Worm (Caenorhabditis elegans) whole organism, L3 larva: ENCODE measurements around the gene ZK688.1.
A peak's percentile ranks its signal among the peaks of the same experiment; 100 is the strongest.

Source experiments
- R02D3.7 ChIP-seq: fragments of 150-350 bp; optimal IDR thresholded peaks from 2 replicates; lab custom pipeline; 2014; ENCODE audit warnings: missing biosample characterization, missing genetic modification characterization
- ZK546.5 ChIP-seq: sonication (generic microtip); optimal IDR thresholded peaks from 2 replicates; lab custom pipeline; 2017; ENCODE audit warnings: missing biosample characterization, missing genetic modification characterization
- aly-2 ChIP-seq: fragments of 150-350 bp; optimal IDR thresholded peaks from 2 replicates; lab custom pipeline; 2014; ENCODE audit warnings: missing biosample characterization, missing genetic modification characterization
- ama-1 ChIP-seq: fragments of 150-350 bp; optimal IDR thresholded peaks from 2 replicates; lab custom pipeline; 2018
- ceh-16 ChIP-seq: sonication (generic microtip); optimal IDR thresholded peaks from 2 replicates; lab custom pipeline; 2017; ENCODE audit warnings: missing biosample characterization, missing genetic modification characterization
- ceh-28 ChIP-seq: fragments of 150-350 bp; optimal IDR thresholded peaks from 2 replicates; lab custom pipeline; 2014; ENCODE audit warnings: missing biosample characterization, missing genetic modification reagents, missing genetic modification characterization
- ceh-82 ChIP-seq: fragments of 150-350 bp; optimal IDR thresholded peaks from 2 replicates; lab custom pipeline; 2014; ENCODE audit warnings: missing biosample characterization, missing genetic modification characterization
- ceh-9 ChIP-seq: sonication (generic microtip); optimal IDR thresholded peaks from 2 replicates; lab custom pipeline; 2018; ENCODE audit warnings: missing biosample characterization, missing genetic modification characterization
- daf-12 ChIP-seq: fragments of 150-350 bp; optimal IDR thresholded peaks from 2 replicates; lab custom pipeline; 2014; ENCODE audit warnings: missing biosample characterization, missing genetic modification reagents, missing genetic modification characterization
- egl-27 ChIP-seq: sonication (generic microtip); optimal IDR thresholded peaks from 4 replicates; lab custom pipeline; 2017; ENCODE audit warnings: missing biosample characterization, missing genetic modification reagents, missing genetic modification characterization
- egl-5 ChIP-seq: fragments of 150-350 bp; optimal IDR thresholded peaks from 2 replicates; lab custom pipeline; 2017; ENCODE audit warnings: missing biosample characterization, missing genetic modification reagents, missing genetic modification characterization, inconsistent platforms
- elt-1 ChIP-seq: fragments of 150-350 bp; optimal IDR thresholded peaks from 2 replicates; lab custom pipeline; 2014; ENCODE audit warnings: missing biosample characterization, missing genetic modification characterization
- elt-2 ChIP-seq: sonication (generic microtip); optimal IDR thresholded peaks from 2 replicates; lab custom pipeline; 2016; ENCODE audit warnings: missing genetic modification reagents, mild to moderate bottlenecking, missing genetic modification characterization, missing compliant biosample characterization
- elt-3 ChIP-seq, 3 experiments: fragments of 150-350 bp in 1 of 3; sonication (generic microtip) in 2 of 3; optimal IDR thresholded peaks; 2 replicates in 2 of 3; 4 replicates in 1 of 3; lab custom pipeline; 2014 to 2017; ENCODE audit warnings: missing biosample characterization in 3 of 3, missing genetic modification characterization in 3 of 3
- eor-1 ChIP-seq, 2 experiments: fragments of 150-350 bp; optimal IDR thresholded peaks; 2 replicates each; lab custom pipeline; 2014 to 2018; ENCODE audit warnings: missing biosample characterization in 2 of 2, missing genetic modification characterization in 2 of 2
- fkh-10 ChIP-seq: sonication (generic microtip); optimal IDR thresholded peaks from 2 replicates; lab custom pipeline; 2017; ENCODE audit warnings: missing biosample characterization, missing genetic modification reagents, missing genetic modification characterization
- fkh-2 ChIP-seq: fragments of 150-350 bp; optimal IDR thresholded peaks from 2 replicates; lab custom pipeline; 2014; ENCODE audit warnings: missing biosample characterization, missing genetic modification reagents, missing genetic modification characterization
- fos-1 ChIP-seq: fragments of 150-350 bp; optimal IDR thresholded peaks from 2 replicates; lab custom pipeline; 2014; ENCODE audit warnings: missing biosample characterization, missing genetic modification characterization
- hmg-11 ChIP-seq: sonication (generic microtip); optimal IDR thresholded peaks from 2 replicates; lab custom pipeline; 2016; ENCODE audit warnings: missing genetic modification characterization, missing compliant biosample characterization
- jun-1 ChIP-seq: fragments of 150-350 bp; optimal IDR thresholded peaks from 2 replicates; lab custom pipeline; 2014; ENCODE audit warnings: missing biosample characterization, missing genetic modification reagents, missing genetic modification characterization
- lin-15B ChIP-seq: fragments of 150-350 bp; optimal IDR thresholded peaks from 2 replicates; lab custom pipeline; 2014; ENCODE audit warnings: missing biosample characterization, missing genetic modification characterization
- lin-39 ChIP-seq: fragments of 150-350 bp; optimal IDR thresholded peaks from 2 replicates; lab custom pipeline; 2018; ENCODE audit warnings: missing biosample characterization, missing genetic modification reagents, missing genetic modification characterization
- lsy-12 ChIP-seq: sonication (generic microtip); optimal IDR thresholded peaks from 2 replicates; lab custom pipeline; 2016; ENCODE audit warnings: mild to moderate bottlenecking, missing genetic modification characterization, missing compliant biosample characterization
- mdl-1 ChIP-seq: fragments of 150-350 bp; optimal IDR thresholded peaks from 2 replicates; lab custom pipeline; 2014; ENCODE audit warnings: missing biosample characterization, missing genetic modification characterization
- mml-1 ChIP-seq: fragments of 150-350 bp; sonication (generic microtip); optimal IDR thresholded peaks from 3 replicates; lab custom pipeline; 2014; ENCODE audit warnings: missing biosample characterization, missing genetic modification characterization
- nfya-1 ChIP-seq: sonication (generic microtip); optimal IDR thresholded peaks from 2 replicates; lab custom pipeline; 2017; ENCODE audit warnings: missing genetic modification characterization, mild to moderate bottlenecking, missing compliant biosample characterization, antibody characterized with exemption, moderate library complexity; ENCODE audit not compliant: insufficient read depth
- nhr-11 ChIP-seq: fragments of 150-350 bp; optimal IDR thresholded peaks from 2 replicates; lab custom pipeline; 2014; ENCODE audit warnings: missing biosample characterization, missing genetic modification characterization
- nhr-12 ChIP-seq: fragments of 150-350 bp; optimal IDR thresholded peaks from 2 replicates; lab custom pipeline; 2014; ENCODE audit warnings: missing biosample characterization, missing genetic modification characterization
- nhr-23 ChIP-seq: fragments of 150-350 bp; optimal IDR thresholded peaks from 2 replicates; lab custom pipeline; 2014; ENCODE audit warnings: missing biosample characterization, missing genetic modification reagents, missing genetic modification characterization
- nhr-237 ChIP-seq: fragments of 150-350 bp; optimal IDR thresholded peaks from 2 replicates; lab custom pipeline; 2014; ENCODE audit warnings: missing biosample characterization, missing genetic modification characterization
- nhr-25 ChIP-seq: sonication (generic microtip); optimal IDR thresholded peaks from 2 replicates; lab custom pipeline; 2017; ENCODE audit warnings: missing biosample characterization, missing genetic modification characterization
- nhr-28 ChIP-seq: fragments of 150-350 bp; optimal IDR thresholded peaks from 2 replicates; lab custom pipeline; 2014; ENCODE audit warnings: missing biosample characterization, missing genetic modification characterization
- nhr-43 ChIP-seq: sonication (generic microtip); optimal IDR thresholded peaks from 2 replicates; lab custom pipeline; 2016; ENCODE audit warnings: mild to moderate bottlenecking, missing genetic modification characterization, missing compliant biosample characterization; ENCODE audit not compliant: poor library complexity, severe bottlenecking
- nhr-67 ChIP-seq: fragments of 150-350 bp; optimal IDR thresholded peaks from 2 replicates; lab custom pipeline; 2014; ENCODE audit warnings: missing biosample characterization, missing genetic modification characterization
- nhr-76 ChIP-seq: fragments of 150-350 bp; sonication (generic microtip); optimal IDR thresholded peaks from 5 replicates; lab custom pipeline; 2014; ENCODE audit warnings: missing biosample characterization, missing genetic modification characterization
- nhr-77 ChIP-seq: fragments of 150-350 bp; optimal IDR thresholded peaks from 2 replicates; lab custom pipeline; 2014; ENCODE audit warnings: missing biosample characterization, missing genetic modification characterization
- pha-4 ChIP-seq: fragments of 150-350 bp; optimal IDR thresholded peaks from 2 replicates; lab custom pipeline; 2014; ENCODE audit warnings: missing biosample characterization, missing genetic modification reagents, missing genetic modification characterization
- pqm-1 ChIP-seq: fragments of 150-350 bp; optimal IDR thresholded peaks from 2 replicates; lab custom pipeline; 2017; ENCODE audit warnings: missing biosample characterization, missing genetic modification characterization, inconsistent platforms
- sea-2 ChIP-seq: fragments of 150-350 bp; sonication (generic microtip); optimal IDR thresholded peaks from 4 replicates; lab custom pipeline; 2014; ENCODE audit warnings: missing biosample characterization, missing genetic modification reagents, missing genetic modification characterization
- skn-1 ChIP-seq: fragments of 150-350 bp; optimal IDR thresholded peaks from 2 replicates; lab custom pipeline; 2014; ENCODE audit warnings: missing biosample characterization, missing genetic modification characterization
- snpc-4 ChIP-seq: fragments of 150-350 bp; optimal IDR thresholded peaks from 2 replicates; lab custom pipeline; 2014; ENCODE audit warnings: missing biosample characterization, missing genetic modification characterization
- tbx-2 ChIP-seq: sonication (generic microtip); optimal IDR thresholded peaks from 2 replicates; lab custom pipeline; 2016; ENCODE audit warnings: mild to moderate bottlenecking, missing genetic modification characterization, missing compliant biosample characterization
- unc-39 ChIP-seq: sonication (generic microtip); optimal IDR thresholded peaks from 4 replicates; lab custom pipeline; 2017; ENCODE audit warnings: missing biosample characterization, missing genetic modification characterization
- unc-62 ChIP-seq: fragments of 150-350 bp; sonication (generic microtip); optimal IDR thresholded peaks from 4 replicates; lab custom pipeline; 2014; ENCODE audit warnings: missing biosample characterization, missing genetic modification reagents, missing genetic modification characterization
- zag-1 ChIP-seq: fragments of 150-350 bp; optimal IDR thresholded peaks from 2 replicates; lab custom pipeline; 2014; ENCODE audit warnings: missing biosample characterization, missing genetic modification characterization
- ztf-11 ChIP-seq: fragments of 150-350 bp; optimal IDR thresholded peaks from 2 replicates; lab custom pipeline; 2014; ENCODE audit warnings: missing biosample characterization, missing genetic modification characterization
- ztf-4 ChIP-seq: fragments of 150-350 bp; optimal IDR thresholded peaks from 2 replicates; lab custom pipeline; 2014; ENCODE audit warnings: missing biosample characterization, missing genetic modification characterization

Gene ZK688.1

ce11 chrIII:7889036-7889435, 20.3 kb upstream of the ZK688.1 start:
- TF ChIP-seq ceh-82 (tag; lab: Kevin White, UChicago), result no peak
- no peak for TF ChIP-seq nhr-237 (tag; lab: Kevin White, UChicago)
- TF ChIP-seq R02D3.7 (tag; lab: Kevin White, UChicago), result no peak

- TF ChIP-seq R02D3.7 (tag; lab: Kevin White, UChicago) (peak; percentile 34), ama-1 (peak; percentile 56), fkh-2 (tag; lab: Kevin White, UChicago) (no peak), nfya-1 (tag; lab: Kevin White, UChicago) (peak; percentile 88), mdl-1 (tag; lab: Kevin White, UChicago) (peak; percentile 51), sea-2 (GFP tag; lab: Kevin White, UChicago) (no peak), pqm-1 (tag; lab: Kevin White, UChicago) (peak; percentile 12), ztf-11 (no peak), skn-1 (tag; lab: Kevin White, UChicago) (no peak), nhr-28 (tag; lab: Kevin White, UChicago) (no peak), nhr-25 (tag; lab: Kevin White, UChicago) (peak; percentile 91), ceh-16 (tag; lab: Kevin White, UChicago) (no peak), fos-1 (tag; lab: Kevin White, UChicago) (no peak), lin-15B (tag; lab: Kevin White, UChicago) (peak; percentile 69), eor-1 (tag; optimal IDR thresholded peaks at IDR 0.05; lab: Kevin White, UChicago) (no peak), nhr-76 (tag; lab: Kevin White, UChicago) (peak; percentile 38), ceh-9 (tag; lab: Kevin White, UChicago) (no peak), egl-27 (tag; lab: Kevin White, UChicago) (peak; percentile 19), fkh-10 (GFP tag; lab: Kevin White, UChicago) (no peak), nhr-77 (tag; lab: Kevin White, UChicago) (no peak), jun-1 (peak; percentile 50), snpc-4 (tag; lab: Kevin White, UChicago) (peak; percentile 47), elt-3 (tag; optimal IDR thresholded peaks at IDR 0.05; lab: Kevin White, UChicago) (no peak), nhr-23 (tag; lab: Kevin White, UChicago) (peak; percentile 66), nhr-12 (tag; lab: Kevin White, UChicago) (no peak), nhr-67 (tag; lab: Kevin White, UChicago) (no peak), unc-62 (GFP tag; lab: Kevin White, UChicago) (no peak), nhr-43 (tag; lab: Kevin White, UChicago) (peak; percentile 75), nhr-237 (tag; lab: Kevin White, UChicago) (no peak), pha-4 (peak; percentile 80), tbx-2 (tag; lab: Kevin White, UChicago) (no peak), elt-2 (tag; lab: Kevin White, UChicago) (peak; percentile 59), unc-39 (no peak), lsy-12 (tag; lab: Kevin White, UChicago) (peak; percentile 68), ceh-82 (tag; lab: Kevin White, UChicago) (peak; percentile 25), ZK546.5 (no peak), lin-39 (peak; percentile 86), aly-2 (tag; lab: Kevin White, UChicago) (no peak), mml-1 (tag; lab: Kevin White, UChicago) (no peak), ceh-28 (tag; lab: Kevin White, UChicago) (peak; percentile 66), ztf-4 (tag; lab: Kevin White, UChicago) (no peak), zag-1 (no peak), nhr-11 (tag; lab: Kevin White, UChicago) (no peak), daf-12 (no peak), hmg-11 (tag; lab: Kevin White, UChicago) (peak; percentile 77), egl-5 (tag; lab: Kevin White, UChicago) (peak; percentile 44), elt-1 (no peak)
Observed at ce11 chrIII:7891573-7892306, 17.6 kb upstream of the ZK688.1 start, which contains the start of the genes ZK688.5 and fahd-1. ZK688.5 (minus strand) TSS chrIII:7891623. fahd-1 (plus strand) TSS chrIII:7892256.
